Fruit fly (Drosophila melanogaster) whole organism: ENCODE results near the gene PolG2.

Experiments
- CG8478 ChIP-seq: fragments of >200 bp; optimal IDR thresholded peaks from 2 replicates; lab custom pipeline; 2018; ENCODE audit warnings: inconsistent platforms
- pan ChIP-seq: fragments of >200 bp; optimal IDR thresholded peaks from 2 replicates; lab custom pipeline; 2017
- psq ChIP-seq: fragments of >200 bp; optimal IDR thresholded peaks from 2 replicates; lab custom pipeline; 2017
- usp ChIP-seq: fragments of >200 bp; optimal IDR thresholded peaks from 2 replicates; lab custom pipeline; 2017; ENCODE audit warnings: missing biosample characterization, missing genetic modification characterization, mixed read lengths

dm6 chr2L:13803805-13804560 is 28.9 kb downstream of the PolG2 start:
- no peak for TF ChIP-seq usp (GFP tag; lab: Kevin White, UChicago)
- no peak for TF ChIP-seq psq (lab: Kevin White, UChicago)
- no peak for TF ChIP-seq CG8478 (lab: Kevin White, UChicago)
- no peak for TF ChIP-seq pan (lab: Kevin White, UChicago)
